Fruit fly (Drosophila melanogaster) whole organism, wandering third instar larva: ENCODE measurements around the gene CG14411.

Source experiments
- CG9705 ChIP-seq: fragments of 200-800 bp; sonication (Bioruptor generic); optimal IDR thresholded peaks from 2 replicates; lab custom pipeline; 2018; ENCODE audit warnings: missing biosample characterization, mild to moderate bottlenecking, missing genetic modification characterization
- Hnf4 ChIP-seq: fragments of 200-800 bp; sonication (Bioruptor generic); optimal IDR thresholded peaks from 2 replicates; lab custom pipeline; 2016; ENCODE audit warnings: missing biosample characterization, mild to moderate bottlenecking, missing genetic modification characterization
- OdsH ChIP-seq: fragments of 200-800 bp; sonication (Bioruptor generic); optimal IDR thresholded peaks from 2 replicates; lab custom pipeline; 2016; ENCODE audit warnings: missing biosample characterization, mild to moderate bottlenecking, missing genetic modification characterization
- brk ChIP-seq: fragments of 200-800 bp; sonication (Bioruptor generic); optimal IDR thresholded peaks from 2 replicates; lab custom pipeline; 2016; ENCODE audit warnings: missing biosample characterization, mild to moderate bottlenecking, missing genetic modification characterization
- dl ChIP-seq, 2 experiments: fragments of 175-275, 200-275 bp in 1 of 2; fragments of 200-275 bp in 1 of 2; sonication (Bioruptor generic); optimal IDR thresholded peaks; lab custom pipeline; 2018; ENCODE audit warnings: mild to moderate bottlenecking in 2 of 2, missing biosample characterization in 2 of 2, missing genetic modification characterization in 2 of 2, moderate library complexity in 2 of 2; ENCODE audit not compliant: partially characterized antibody in 2 of 2, insufficient read depth in 1 of 2
- h ChIP-seq: fragments of 200-800 bp; sonication (Bioruptor generic); optimal IDR thresholded peaks from 3 replicates; lab custom pipeline; 2016; ENCODE audit warnings: missing biosample characterization, mild to moderate bottlenecking, missing genetic modification characterization
- psq ChIP-seq: fragments of 200-800 bp; sonication (Bioruptor generic); optimal IDR thresholded peaks from 3 replicates; lab custom pipeline; 2017; ENCODE audit warnings: missing biosample characterization, mild to moderate bottlenecking, missing genetic modification characterization, moderate library complexity

- TF ChIP-seq psq (GFP tag; lab: Kevin White, UChicago) (no peak), CG9705 (GFP tag; lab: Kevin White, UChicago) (no peak), h (GFP tag; lab: Kevin White, UChicago) (no peak), OdsH (GFP tag; lab: Kevin White, UChicago) (no peak), brk (GFP tag; lab: Kevin White, UChicago) (no peak), Hnf4 (GFP tag; lab: Kevin White, UChicago) (no peak), dl (GFP tag; optimal IDR thresholded peaks at IDR 0.05; lab: Kevin White, UChicago; ENCODE audit: insufficient read depth in 1 of 2, partially characterized antibody in 2 of 2) (no peak)
Measured at dm6 chrX:14850069-14850468, 17.6 kb downstream of the CG14411 start.
